Fruit fly (Drosophila melanogaster) whole organism, embryonic: ENCODE results near the gene Plod.

Experiments used
- Antp ChIP-seq: fragments of 200-800 bp; sonication (Bioruptor generic); optimal IDR thresholded peaks from 3 replicates; lab custom pipeline; 2016; ENCODE audit warnings: missing biosample characterization, missing genetic modification characterization
- Blimp-1 ChIP-seq: fragments of 200-800 bp; sonication (Bioruptor generic); optimal IDR thresholded peaks from 3 replicates; lab custom pipeline; 2018; ENCODE audit warnings: missing biosample characterization, missing genetic modification characterization, mild to moderate bottlenecking, moderate library complexity, missing genetic modification reagents
- CG11398 ChIP-seq: fragments of 200-800 bp; sonication (Bioruptor generic); optimal IDR thresholded peaks from 2 replicates; lab custom pipeline; 2016; ENCODE audit warnings: missing biosample characterization, missing genetic modification characterization
- CG12299 ChIP-seq: fragments of 200-800 bp; sonication (Bioruptor generic); optimal IDR thresholded peaks from 2 replicates; lab custom pipeline; 2018; ENCODE audit warnings: missing biosample characterization, mild to moderate bottlenecking, missing genetic modification characterization
- CG12769 ChIP-seq: fragments of 200-800 bp; sonication (Bioruptor generic); optimal IDR thresholded peaks from 2 replicates; lab custom pipeline; 2019; ENCODE audit warnings: missing biosample characterization, mild to moderate bottlenecking, missing genetic modification characterization, moderate library complexity
- CG13287 ChIP-seq: fragments of 200-800 bp; sonication (Bioruptor generic); IDR thresholded peaks from 2 replicates; pipeline ENCODE4 v1.3.6; 2022; ENCODE audit warnings: missing biosample characterization, missing genetic modification characterization; ENCODE audit not compliant: partially characterized antibody
- CG13894 ChIP-seq: fragments of 200-800 bp; sonication (Bioruptor generic); optimal IDR thresholded peaks from 3 replicates; lab custom pipeline; 2018; ENCODE audit warnings: missing biosample characterization, mild to moderate bottlenecking, missing genetic modification characterization, moderate library complexity
- CG15073 ChIP-seq: fragments of 200-800 bp; sonication (Bioruptor generic); optimal IDR thresholded peaks from 2 replicates; lab custom pipeline; 2016; ENCODE audit warnings: missing biosample characterization, missing genetic modification characterization
- CG2202 ChIP-seq: fragments of 200-800 bp; sonication (Bioruptor generic); optimal IDR thresholded peaks from 2 replicates; lab custom pipeline; 2018; ENCODE audit warnings: missing biosample characterization, mild to moderate bottlenecking, missing genetic modification characterization
- CG30403 ChIP-seq: fragments of 200-800 bp; sonication (Bioruptor generic); optimal IDR thresholded peaks from 3 replicates; lab custom pipeline; 2016; ENCODE audit warnings: missing biosample characterization, missing genetic modification characterization
- CG30431 ChIP-seq: fragments of 200-800 bp; sonication (Bioruptor generic); optimal IDR thresholded peaks from 2 replicates; lab custom pipeline; 2017; ENCODE audit warnings: missing biosample characterization, missing genetic modification characterization
- CG34224 ChIP-seq: fragments of 200-800 bp; sonication (Bioruptor generic); IDR thresholded peaks from 3 replicates; pipeline ENCODE4 v1.3.6; 2022; ENCODE audit warnings: missing biosample characterization, missing genetic modification characterization; ENCODE audit not compliant: partially characterized antibody
- CG34422 ChIP-seq: fragments of 200-800 bp; sonication (Bioruptor generic); IDR thresholded peaks from 3 replicates; pipeline ENCODE4 v1.3.6; 2022; ENCODE audit warnings: missing biosample characterization, missing genetic modification characterization
- CG4424 ChIP-seq: fragments of 200-800 bp; sonication (Bioruptor generic); optimal IDR thresholded peaks from 3 replicates; lab custom pipeline; 2016; ENCODE audit warnings: missing biosample characterization, missing genetic modification characterization
- CG5245 ChIP-seq: fragments of 200-800 bp; sonication (Bioruptor generic); optimal IDR thresholded peaks from 3 replicates; lab custom pipeline; 2016; ENCODE audit warnings: missing biosample characterization, missing genetic modification characterization
- CTCF ChIP-seq: fragments of 200-800 bp; sonication (Bioruptor generic); optimal IDR thresholded peaks from 2 replicates; lab custom pipeline; 2017; ENCODE audit warnings: missing biosample characterization, mild to moderate bottlenecking, missing genetic modification characterization, moderate library complexity
- D ChIP-seq, 2 experiments: fragments of 200-800 bp in 1 of 2; fragments of >200 bp in 1 of 2; sonication (Bioruptor generic) in 1 of 2; optimal IDR thresholded peaks; 2 replicates in 1 of 2; 3 replicates in 1 of 2; lab custom pipeline; 2017; ENCODE audit warnings: mild to moderate bottlenecking in 1 of 2, missing biosample characterization in 1 of 2, missing genetic modification characterization in 1 of 2, missing genetic modification reagents in 1 of 2
- Dref ChIP-seq: fragments of 200-800 bp; sonication (Bioruptor generic); IDR thresholded peaks from 2 replicates; pipeline ENCODE4 v1.3.6; 2022; ENCODE audit warnings: missing biosample characterization, missing genetic modification characterization
- Drgx ChIP-seq: fragments of 200-800 bp; sonication (Bioruptor generic); IDR thresholded peaks from 2 replicates; pipeline ENCODE4 v1.3.6; 2022; ENCODE audit warnings: missing biosample characterization, missing genetic modification characterization
- Eip74EF ChIP-seq, 2 experiments: fragments of 200-800 bp in 1 of 2; fragments of >200 bp in 1 of 2; sonication (Bioruptor generic) in 1 of 2; optimal IDR thresholded peaks; 2 replicates each; lab custom pipeline; 2017 to 2019; ENCODE audit warnings: missing biosample characterization in 2 of 2, missing genetic modification characterization in 2 of 2, mild to moderate bottlenecking in 1 of 2, moderate library complexity in 1 of 2
- Jarid2 ChIP-seq: fragments of 200-800 bp; sonication (Bioruptor generic); optimal IDR thresholded peaks from 3 replicates; lab custom pipeline; 2017; ENCODE audit warnings: mild to moderate bottlenecking, missing biosample characterization, missing genetic modification reagents, missing genetic modification characterization
- MTF-1 ChIP-seq: fragments of 200-800 bp; sonication (Bioruptor generic); optimal IDR thresholded peaks from 2 replicates; lab custom pipeline; 2018; ENCODE audit warnings: missing biosample characterization, mild to moderate bottlenecking, missing genetic modification characterization, borderline replicate concordance
- Mad ChIP-seq: fragments of 200-800 bp; sonication (Bioruptor generic); optimal IDR thresholded peaks from 2 replicates; lab custom pipeline; 2016; ENCODE audit warnings: missing biosample characterization, missing genetic modification characterization
- Mes4 ChIP-seq: fragments of 200-800 bp; sonication (Bioruptor generic); optimal IDR thresholded peaks from 2 replicates; lab custom pipeline; 2016; ENCODE audit warnings: missing biosample characterization, missing genetic modification characterization
- NFAT ChIP-seq: fragments of 200-800 bp; sonication (Bioruptor generic); IDR thresholded peaks from 2 replicates; pipeline ENCODE4 v1.3.6; 2022; ENCODE audit warnings: missing biosample characterization, missing genetic modification characterization
- NK7.1 ChIP-seq: fragments of 200-800 bp; sonication (Bioruptor generic); optimal IDR thresholded peaks from 3 replicates; lab custom pipeline; 2016; ENCODE audit warnings: missing biosample characterization, missing genetic modification characterization
- ac ChIP-seq: fragments of 200-800 bp; sonication (Bioruptor generic); optimal IDR thresholded peaks from 3 replicates; lab custom pipeline; 2017; ENCODE audit warnings: missing biosample characterization, mild to moderate bottlenecking, missing genetic modification characterization
- ato ChIP-seq: fragments of 200-800 bp; sonication (Bioruptor generic); IDR thresholded peaks from 2 replicates; pipeline ENCODE4 v1.3.6; 2022; ENCODE audit warnings: missing biosample characterization, missing genetic modification characterization; ENCODE audit not compliant: partially characterized antibody
- az2 ChIP-seq: fragments of 200-800 bp; sonication (Bioruptor generic); optimal IDR thresholded peaks from 3 replicates; lab custom pipeline; 2016; ENCODE audit warnings: missing biosample characterization, missing genetic modification characterization
- bbx ChIP-seq: fragments of 200-800 bp; sonication (Bioruptor generic); IDR thresholded peaks from 2 replicates; pipeline ENCODE4 v1.3.6; 2022; ENCODE audit warnings: missing biosample characterization, missing genetic modification characterization; ENCODE audit not compliant: partially characterized antibody
- br ChIP-seq: fragments of >200 bp; optimal IDR thresholded peaks from 2 replicates; lab custom pipeline; 2017
- cg ChIP-seq: fragments of 200-800 bp; sonication (Bioruptor generic); optimal IDR thresholded peaks from 3 replicates; lab custom pipeline; 2019; ENCODE audit warnings: missing biosample characterization, mild to moderate bottlenecking, missing genetic modification characterization, moderate library complexity
- da ChIP-seq: fragments of 200-800 bp; sonication (Bioruptor generic); optimal IDR thresholded peaks from 2 replicates; lab custom pipeline; 2016; ENCODE audit warnings: missing biosample characterization, missing genetic modification characterization
- ems ChIP-seq: fragments of 200-800 bp; sonication (Bioruptor generic); optimal IDR thresholded peaks from 3 replicates; lab custom pipeline; 2016; ENCODE audit warnings: missing biosample characterization, missing genetic modification characterization
- fd3F ChIP-seq: fragments of 200-800 bp; sonication (Bioruptor generic); optimal IDR thresholded peaks from 2 replicates; lab custom pipeline; 2018; ENCODE audit warnings: missing biosample characterization, mild to moderate bottlenecking, missing genetic modification characterization, moderate library complexity
- fd64A ChIP-seq: fragments of 200-800 bp; sonication (Bioruptor generic); optimal IDR thresholded peaks from 3 replicates; lab custom pipeline; 2018; ENCODE audit warnings: missing biosample characterization, mild to moderate bottlenecking, missing genetic modification characterization
- ftz-f1 ChIP-seq: fragments of 200-800 bp; sonication (Bioruptor generic); optimal IDR thresholded peaks from 2 replicates; lab custom pipeline; 2016; ENCODE audit warnings: missing biosample characterization, missing genetic modification characterization
- gce ChIP-seq: fragments of 200-800 bp; sonication (Bioruptor generic); IDR thresholded peaks from 3 replicates; pipeline ENCODE4 v1.3.6; 2022; ENCODE audit warnings: missing biosample characterization, missing genetic modification characterization
- gcm ChIP-seq: fragments of 200-800 bp; sonication (Bioruptor generic); optimal IDR thresholded peaks from 2 replicates; lab custom pipeline; 2019; ENCODE audit warnings: missing biosample characterization, mild to moderate bottlenecking, missing genetic modification characterization, moderate library complexity
- hkb ChIP-seq, 2 experiments: fragments of 200-800 bp in 1 of 2; fragments of >200 bp in 1 of 2; sonication (Bioruptor generic) in 1 of 2; IDR thresholded peaks in 1 of 2; optimal IDR thresholded peaks in 1 of 2; 2 replicates each; pipeline versions ENCODE4 v1.3.6 to Lab custom; 2017 to 2022; ENCODE audit warnings: missing biosample characterization in 1 of 2, missing genetic modification characterization in 1 of 2
- luna ChIP-seq: fragments of 200-800 bp; sonication (Bioruptor generic); optimal IDR thresholded peaks from 2 replicates; lab custom pipeline; 2016; ENCODE audit warnings: missing biosample characterization, missing genetic modification characterization
- onecut ChIP-seq: fragments of 200-800 bp; sonication (Bioruptor generic); IDR thresholded peaks from 2 replicates; pipeline ENCODE4 v1.3.6; 2022; ENCODE audit warnings: missing biosample characterization, missing genetic modification characterization
- pros ChIP-seq: fragments of 200-800 bp; sonication (Bioruptor generic); optimal IDR thresholded peaks from 3 replicates; lab custom pipeline; 2019; ENCODE audit warnings: missing biosample characterization, mild to moderate bottlenecking, missing genetic modification characterization, moderate library complexity
- run ChIP-seq: fragments of 200-800 bp; sonication (Bioruptor generic); optimal IDR thresholded peaks from 3 replicates; lab custom pipeline; 2018; ENCODE audit warnings: missing biosample characterization, mild to moderate bottlenecking, missing genetic modification characterization
- scrt ChIP-seq: fragments of 200-800 bp; sonication (Bioruptor generic); optimal IDR thresholded peaks from 2 replicates; lab custom pipeline; 2018; ENCODE audit warnings: missing biosample characterization, mild to moderate bottlenecking, missing genetic modification characterization, moderate library complexity
- sug ChIP-seq: fragments of 200-800 bp; optimal IDR thresholded peaks from 2 replicates; lab custom pipeline; 2019; ENCODE audit warnings: missing biosample characterization, mild to moderate bottlenecking, missing genetic modification characterization, moderate library complexity
- vvl ChIP-seq: fragments of 200-800 bp; sonication (Bioruptor generic); IDR thresholded peaks from 2 replicates; pipeline ENCODE4 v1.3.6; 2022; ENCODE audit warnings: missing biosample characterization, missing genetic modification characterization
- zen2 ChIP-seq: fragments of 200-800 bp; sonication (Bioruptor generic); IDR thresholded peaks from 3 replicates; pipeline ENCODE4 v1.3.6; 2022; ENCODE audit warnings: missing biosample characterization, missing genetic modification characterization; ENCODE audit not compliant: partially characterized antibody

Gene Plod

DNA sequence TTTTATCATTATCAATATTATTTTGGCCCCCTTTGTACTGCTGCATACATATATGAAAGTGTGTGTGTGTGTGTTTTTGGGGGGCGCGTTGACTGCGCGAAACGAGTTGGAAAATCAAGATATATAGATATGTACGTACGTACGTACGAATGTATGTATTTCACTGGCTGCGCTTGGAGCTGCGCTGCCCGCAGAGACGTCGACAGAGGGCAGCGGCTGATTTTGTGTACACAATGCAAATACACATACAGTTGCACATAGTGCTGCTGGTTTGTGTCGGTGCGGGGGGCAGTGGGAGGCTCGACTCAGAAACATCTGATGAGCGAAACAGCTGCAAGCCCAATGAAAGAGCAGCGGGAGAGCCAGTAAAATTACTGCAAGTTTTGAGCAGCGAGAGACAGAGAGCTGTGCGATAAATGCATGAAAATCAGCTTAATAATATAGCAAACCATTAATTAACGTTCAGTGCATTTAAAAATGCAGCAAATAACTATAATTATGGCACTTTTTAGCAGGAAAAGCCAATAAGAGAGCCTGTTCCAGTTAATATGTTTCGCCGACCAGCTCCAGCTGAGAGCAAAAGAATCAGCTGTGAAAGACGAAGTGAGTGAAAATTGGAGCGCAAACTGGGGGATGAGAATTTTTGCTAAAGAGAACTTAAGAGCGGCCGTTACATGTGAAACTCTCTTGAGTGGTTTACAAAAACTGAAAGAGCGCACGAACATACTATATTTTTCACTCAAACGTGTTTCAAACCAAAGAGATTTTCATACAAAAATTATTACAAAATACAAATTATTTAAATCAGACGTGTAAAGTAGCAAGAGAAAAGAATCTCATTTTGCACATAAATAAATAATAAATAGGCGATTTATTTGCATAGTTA, 41.8 kb upstream of the Plod start (continued):
- TF ChIP-seq fd3F (no peak), Antp (GFP tag; lab: Kevin White, UChicago) (no peak), CG13287 (GFP tag; lab: Robert Waterston, UW) (peak; percentile 48), D (optimal IDR thresholded peaks at IDR 0.05; lab: Kevin White, UChicago) (no peak), D (GFP tag; optimal IDR thresholded peaks at IDR 0.05; lab: Kevin White, UChicago) (no peak), CG34224 (GFP tag; lab: Robert Waterston, UW) (peak; percentile 65), br (lab: Kevin White, UChicago) (no peak), ato (GFP tag; lab: Robert Waterston, UW) (no peak), Dref (GFP tag; lab: Robert Waterston, UW) (no peak), luna (GFP tag; lab: Kevin White, UChicago) (no peak), az2 (GFP tag; lab: Kevin White, UChicago) (no peak), Eip74EF (GFP tag; optimal IDR thresholded peaks at IDR 0.05; lab: Kevin White, UChicago) (peak in 1 of 2 experiments; percentile 16), gcm (GFP tag; lab: Kevin White, UChicago) (peak; percentile 28), Mad (GFP tag; lab: Kevin White, UChicago) (no peak), CG4424 (no peak), CG12769 (tag; lab: Kevin White, UChicago) (peak; percentile 3), cg (GFP tag; lab: Kevin White, UChicago) (peak; percentile 88), CG13894 (tag; lab: Kevin White, UChicago) (no peak), bbx (GFP tag; lab: Robert Waterston, UW) (peak; percentile 54), CG5245 (GFP tag; lab: Kevin White, UChicago) (no peak), Drgx (GFP tag; lab: Robert Waterston, UW) (peak; percentile 55), CG11398 (GFP tag; lab: Kevin White, UChicago) (no peak), gce (0 out of 3 replicates have a peak, but pooled peaks have one; percentile 6), CG12299 (no peak), pros (GFP tag; lab: Kevin White, UChicago) (peak; percentile 54), scrt (GFP tag; lab: Kevin White, UChicago) (peak; percentile 8), zen2 (GFP tag; lab: Robert Waterston, UW) (peak; percentile 66), NFAT (no peak), vvl (peak; percentile 67; the same call in 1 of the 2 replicates), ftz-f1 (GFP tag; lab: Kevin White, UChicago) (no peak), MTF-1 (GFP tag; lab: Kevin White, UChicago) (peak; percentile 36), onecut (GFP tag; lab: Robert Waterston, UW) (peak; percentile 54), sug (tag; lab: Kevin White, UChicago) (peak; percentile 17), hkb (optimal IDR thresholded peaks at IDR 0.05; lab: Kevin White, UChicago) (no peak), hkb (GFP tag; IDR thresholded peaks at IDR 0.05; lab: Robert Waterston, UW) (0 out of 2 replicates have a peak, but pooled peaks have one; percentile 54), fd64A (GFP tag; lab: Kevin White, UChicago) (peak; percentile 43), CG30403 (no peak), CTCF (GFP tag; lab: Kevin White, UChicago) (no peak), Mes4 (GFP tag; lab: Kevin White, UChicago) (peak; percentile 13), CG15073 (no peak), NK7.1 (no peak), run (tag; lab: Kevin White, UChicago) (no peak), da (GFP tag; lab: Kevin White, UChicago) (no peak), CG34422 (GFP tag; lab: Robert Waterston, UW) (peak; percentile 15; the same call in 1 of the 3 replicates), CG30431 (no peak), CG2202 (tag; lab: Kevin White, UChicago) (peak; percentile 28), ems (no peak), Jarid2 (peak; percentile 24), ac (GFP tag; lab: Kevin White, UChicago) (peak; percentile 57), Blimp-1 (GFP tag; lab: Kevin White, UChicago) (no peak)
